Worm (Caenorhabditis elegans): ENCODE data around the gene mom-1.
A peak's percentile ranks its signal among the peaks of the same experiment; 100 is the strongest.

The mom-1 gene

ce11 chrX:6278296-6278695 lies 14.6 kb upstream of the mom-1 start:
- TF ChIP-seq aha-1 (tag) (peak; percentile 82), jun-1 (tag; optimal IDR thresholded peaks at IDR 0.05) (no peak)

ce11 chrX:6279625-6280024 lies 13.3 kb upstream of the mom-1 start, which contains the start of gene col-166:
Gene col-166 (plus strand): TSS chrX:6280016.
- no peak for TF ChIP-seq php-3 (GFP tag; IDR thresholded peaks at IDR 0.05)
- peak; percentile 32 for TF ChIP-seq mep-1 (tag; optimal IDR thresholded peaks at IDR 0.05)
- 0 out of 2 replicates have a peak, but pooled peaks have one; percentile 20 for TF ChIP-seq lim-7 (GFP tag; IDR thresholded peaks at IDR 0.05)
- TF ChIP-seq mdl-1 (tag; optimal IDR thresholded peaks at IDR 0.05): peak in 1 of 2 experiments; percentile 6
- peak; percentile 11 for TF ChIP-seq rbr-2 (tag; optimal IDR thresholded peaks at IDR 0.05)
- TF ChIP-seq nhr-76 (tag; optimal IDR thresholded peaks at IDR 0.05): no peak
- TF ChIP-seq ama-1 (optimal IDR thresholded peaks at IDR 0.05): peak; percentile 75
- peak; percentile 41 for TF ChIP-seq hlh-11 (tag; optimal IDR thresholded peaks at IDR 0.05)
- TF ChIP-seq mxl-3 (GFP tag; optimal IDR thresholded peaks at IDR 0.05): peak; percentile 22

- TF ChIP-seq set-16 (GFP tag; IDR thresholded peaks at IDR 0.05): peak; percentile 95
Measured at ce11 chrX:6280272-6280791, 12.6 kb upstream of the mom-1 start.

- TF ChIP-seq spr-3 (GFP tag; optimal IDR thresholded peaks at IDR 0.05) (no peak), unc-62 (GFP tag; optimal IDR thresholded peaks at IDR 0.05 in 1 of 2) (peak in 1 of 2 experiments; percentile 46), unc-62 (tag; optimal IDR thresholded peaks at IDR 0.05) (no peak), egl-43 (GFP tag; IDR thresholded peaks at IDR 0.05) (no peak), nhr-102 (tag; optimal IDR thresholded peaks at IDR 0.05) (no peak), mes-2 (tag; optimal IDR thresholded peaks at IDR 0.05; ENCODE audit: poor library complexity, severe bottlenecking) (peak; percentile 43), ceh-62 (tag; optimal IDR thresholded peaks at IDR 0.05) (no peak), ztf-11 (tag; optimal IDR thresholded peaks at IDR 0.05) (no peak), egl-27 (tag; optimal IDR thresholded peaks at IDR 0.05) (no peak), ceh-44 (GFP tag; IDR thresholded peaks at IDR 0.05) (no peak), nhr-42 (GFP tag; IDR thresholded peaks at IDR 0.05) (no peak), lim-7 (GFP tag; IDR thresholded peaks at IDR 0.05) (no peak), tag-97 (GFP tag; IDR thresholded peaks at IDR 0.05) (no peak), nhr-25 (tag; optimal IDR thresholded peaks at IDR 0.05; ENCODE audit: borderline replicate concordance, insufficient read depth) (no peak), lsy-2 (tag; optimal IDR thresholded peaks at IDR 0.05) (peak in 1 of 2 experiments; percentile 13), duxl-1 (tag; optimal IDR thresholded peaks at IDR 0.05; ENCODE audit: poor library complexity) (no peak), ama-1 (optimal IDR thresholded peaks at IDR 0.05) (peak; percentile 82), mep-1 (tag; optimal IDR thresholded peaks at IDR 0.05) (peak; percentile 67), aha-1 (tag) (peak; percentile 8), zip-11 (GFP tag; IDR thresholded peaks at IDR 0.05) (no peak), nhr-48 (tag; optimal IDR thresholded peaks at IDR 0.05) (no peak), lin-13 (GFP tag; optimal IDR thresholded peaks at IDR 0.05) (no peak)
Measured at ce11 chrX:6280998-6281397, 11.9 kb upstream of the mom-1 start.

ce11 chrX:6286154-6286553 lies 6.8 kb upstream of the mom-1 start:
- no peak for TF ChIP-seq gei-8 (GFP tag; optimal IDR thresholded peaks at IDR 0.05)
- TF ChIP-seq egl-43 (GFP tag; IDR thresholded peaks at IDR 0.05): peak; percentile 93
- no peak for TF ChIP-seq nhr-11 (tag; optimal IDR thresholded peaks at IDR 0.05)
- no peak for TF ChIP-seq tag-97 (GFP tag; IDR thresholded peaks at IDR 0.05)
- TF ChIP-seq nhr-48 (tag; optimal IDR thresholded peaks at IDR 0.05): peak; percentile 65
- TF ChIP-seq lim-7 (GFP tag; IDR thresholded peaks at IDR 0.05): peak; percentile 97
- TF ChIP-seq dmd-9 (GFP tag; IDR thresholded peaks at IDR 0.05): no peak
- no peak for TF ChIP-seq ceh-62 (tag; optimal IDR thresholded peaks at IDR 0.05)
- TF ChIP-seq ceh-28 (tag; optimal IDR thresholded peaks at IDR 0.05): no peak
- no peak for TF ChIP-seq ztf-7 (tag; optimal IDR thresholded peaks at IDR 0.05)
- 0 out of 2 replicates have a peak, but pooled peaks have one; percentile 15 for TF ChIP-seq lin-29 (GFP tag; IDR thresholded peaks at IDR 0.05)
- TF ChIP-seq F49E8.2 (tag; optimal IDR thresholded peaks at IDR 0.05; ENCODE audit: borderline replicate concordance): peak; percentile 21
- TF ChIP-seq dmd-8 (GFP tag; IDR thresholded peaks at IDR 0.05): peak; percentile 85
- TF ChIP-seq sdz-12 (GFP tag; optimal IDR thresholded peaks at IDR 0.05): no peak
- TF ChIP-seq ceh-32 (tag; optimal IDR thresholded peaks at IDR 0.05; ENCODE audit: poor library complexity): peak; percentile 20
- TF ChIP-seq F44E2.7 (GFP tag; IDR thresholded peaks at IDR 0.05): 0 out of 2 replicates have a peak, but pooled peaks have one; percentile 76
- 0 out of 2 replicates have a peak, but pooled peaks have one; percentile 44 for TF ChIP-seq ceh-20 (GFP tag; IDR thresholded peaks at IDR 0.05)
- no peak for TF ChIP-seq ceh-82 (tag; optimal IDR thresholded peaks at IDR 0.05)
- no peak for TF ChIP-seq egl-27 (tag; optimal IDR thresholded peaks at IDR 0.05)
- no peak for TF ChIP-seq ZK546.5 (tag; optimal IDR thresholded peaks at IDR 0.05)

Data from whole organism, L4 larva.